Worm (Caenorhabditis elegans): ENCODE measurements around the gene srj-54.

Gene srj-54

DNA sequence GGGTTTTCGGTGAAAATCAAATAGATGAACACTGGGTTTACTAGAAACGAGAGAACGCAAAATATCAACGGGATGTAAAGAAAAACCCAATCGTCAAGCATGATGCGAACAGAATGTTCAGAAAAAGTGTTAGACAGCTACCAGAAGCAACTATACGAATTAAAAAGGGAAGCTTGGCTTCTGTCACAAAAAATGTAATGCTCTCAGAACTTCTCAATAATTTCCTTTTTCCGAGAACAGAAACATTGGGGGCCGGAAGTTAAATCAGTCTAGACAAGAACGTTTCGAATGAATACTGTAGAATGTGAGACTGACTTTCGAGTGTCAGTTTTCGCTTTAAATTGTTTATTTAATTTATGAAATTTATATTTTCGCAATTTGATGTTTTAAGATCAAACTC lies at the start of gene srj-54:
srj-54 (minus strand) TSS at position 101 of the 400 bp plus-strand sequence.
- TF ChIP-seq snpc-4 (tag; optimal IDR thresholded peaks at IDR 0.05) (no peak), mef-2 (tag; optimal IDR thresholded peaks at IDR 0.05) (no peak), nhr-85 (tag) (no peak)

DNA sequence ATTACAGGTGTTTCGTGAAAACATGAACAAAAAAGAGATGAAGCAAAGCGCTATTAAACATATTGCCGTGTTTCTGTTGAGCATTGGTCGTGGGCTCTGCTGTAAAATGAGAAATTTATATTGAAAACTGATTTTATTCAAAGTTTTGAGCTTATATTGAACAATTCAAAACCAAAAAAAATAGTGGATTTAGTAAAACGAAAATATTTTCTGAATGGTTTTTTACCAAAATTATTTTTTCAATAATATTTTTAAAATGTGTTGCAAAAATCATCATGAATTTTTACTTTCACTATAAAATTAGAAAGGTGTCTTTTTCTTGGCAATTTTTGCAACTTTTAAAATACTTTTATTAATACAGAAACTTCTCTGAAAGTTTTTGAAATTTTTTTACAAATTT lies 43.6 kb upstream of the srj-54 start, which contains the start of gene C31B8.7:
C31B8.7 (minus strand) TSS at position 101 of the 400 bp plus-strand sequence.
- TF ChIP-seq tbx-2 (tag; optimal IDR thresholded peaks at IDR 0.05) (no peak), ceh-88 (GFP tag; IDR thresholded peaks at IDR 0.05) (no peak), nhr-90 (tag; optimal IDR thresholded peaks at IDR 0.05; ENCODE audit: poor library complexity) (no peak)

DNA sequence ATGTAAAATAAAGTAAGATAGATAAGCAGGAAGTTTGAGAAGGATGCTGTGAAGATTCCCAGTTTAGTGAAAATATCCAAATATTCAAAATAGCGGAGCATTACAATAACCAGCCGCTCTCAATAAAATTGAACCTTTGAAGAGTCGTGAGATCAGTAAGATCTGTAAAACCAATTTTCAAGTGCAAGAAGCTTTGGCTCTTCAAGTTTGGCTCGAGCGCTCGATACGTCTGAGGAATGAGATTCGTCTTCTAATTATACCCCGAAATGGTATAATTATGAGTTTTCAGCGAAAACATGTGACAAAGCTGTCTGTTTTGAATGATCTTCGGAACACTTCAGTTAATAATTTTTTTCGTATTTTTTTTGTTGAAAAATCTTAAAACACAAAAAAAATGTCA lies 40.2 kb upstream of the srj-54 start, which contains the start of gene str-46:
str-46 (minus strand) TSS at position 101 of the 400 bp plus-strand sequence.
- no peak for TF ChIP-seq aha-1 (tag; optimal IDR thresholded peaks at IDR 0.05)
- TF ChIP-seq efl-1 (optimal IDR thresholded peaks at IDR 0.05), result no peak
- TF ChIP-seq efl-1 (GFP tag; optimal IDR thresholded peaks at IDR 0.05 in 1 of 2), result peak in 1 of 2 experiments; percentile 8
- TF ChIP-seq ztf-11 (tag; optimal IDR thresholded peaks at IDR 0.05), result no peak
- TF ChIP-seq mab-9 (GFP tag; IDR thresholded peaks at IDR 0.05), result no peak
- TF ChIP-seq C34B4.2 (tag; optimal IDR thresholded peaks at IDR 0.05), result no peak
- no peak for TF ChIP-seq nhr-47 (tag; optimal IDR thresholded peaks at IDR 0.05)
- TF ChIP-seq alr-1 (tag; optimal IDR thresholded peaks at IDR 0.05; ENCODE audit: borderline replicate concordance), result no peak

DNA sequence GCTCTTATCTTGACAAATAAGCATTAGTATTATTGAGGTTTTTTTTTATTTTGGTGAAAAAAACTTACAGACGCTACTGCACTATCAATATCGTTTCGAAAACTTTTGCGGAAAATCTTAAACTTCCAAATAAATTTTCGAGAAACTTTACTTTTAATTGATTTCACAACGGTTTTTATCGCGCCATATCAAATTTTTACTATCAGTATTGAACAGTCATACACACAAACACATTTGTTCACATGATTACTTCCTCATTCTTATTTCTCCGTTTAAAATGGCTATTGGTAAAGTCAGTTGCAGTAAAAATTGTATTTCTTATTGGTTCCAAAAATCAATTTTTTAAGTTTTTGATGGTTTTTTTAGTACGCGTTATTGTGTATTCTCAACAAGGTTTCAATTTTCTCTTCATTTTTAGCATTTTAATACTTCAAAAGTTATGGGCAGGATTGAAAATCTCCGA lies 36.6 kb upstream of the srj-54 start, which contains the start of gene pals-32:
pals-32 (plus strand) TSS at position 413 of the 463 bp plus-strand sequence.
- TF ChIP-seq elt-2 (tag; optimal IDR thresholded peaks at IDR 0.05) (peak; percentile 3), Y116A8C.19 (tag; optimal IDR thresholded peaks at IDR 0.05; ENCODE audit: borderline replicate concordance) (no peak), nhr-77 (tag; optimal IDR thresholded peaks at IDR 0.05) (no peak), aly-2 (tag; optimal IDR thresholded peaks at IDR 0.05) (no peak)

DNA sequence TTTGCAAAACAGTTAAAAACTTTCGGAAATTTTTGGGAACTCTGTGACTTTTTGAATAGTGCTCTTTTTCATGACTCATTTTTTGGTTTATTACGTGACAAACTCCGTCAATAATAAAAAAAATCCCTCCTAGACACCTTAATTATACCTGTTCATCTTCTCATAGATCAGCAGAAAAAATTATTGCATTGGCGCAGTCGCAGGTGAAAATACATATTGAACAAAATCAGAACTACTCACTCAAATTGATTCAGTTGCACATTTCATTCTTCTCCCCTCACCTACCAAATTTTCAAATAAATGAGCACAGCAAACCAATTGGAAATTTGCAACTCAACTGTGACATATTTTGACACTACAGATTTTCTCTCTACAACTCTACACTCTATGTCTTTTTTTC lies 33.3 kb upstream of the srj-54 start, which contains the start of gene srh-127:
srh-127 (plus strand) TSS at position 301 of the 400 bp plus-strand sequence.
- no peak for TF ChIP-seq skn-1 (tag; optimal IDR thresholded peaks at IDR 0.05)
- TF ChIP-seq efl-1 (optimal IDR thresholded peaks at IDR 0.05), result no peak
- TF ChIP-seq efl-1 (GFP tag; optimal IDR thresholded peaks at IDR 0.05 in 1 of 2), result peak in 1 of 2 experiments; percentile 17

DNA sequence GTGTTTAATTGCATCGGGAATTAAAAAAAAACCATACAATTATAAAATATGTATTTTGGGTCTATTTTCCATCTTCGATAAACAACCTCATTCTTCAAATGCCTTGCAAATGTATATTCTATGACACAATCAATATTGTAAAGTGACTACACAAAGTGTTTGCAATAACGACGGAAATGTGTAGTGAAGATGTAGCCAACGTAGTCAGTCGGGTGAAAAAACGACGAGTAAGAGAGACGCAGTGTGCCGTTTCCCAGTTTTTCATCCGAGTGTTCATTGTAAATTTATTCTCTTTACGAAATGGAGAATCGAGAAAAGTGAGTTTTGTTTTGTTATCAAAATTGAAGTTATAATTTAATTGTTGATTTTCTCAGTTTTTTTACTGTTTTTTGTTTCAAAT lies 32.3 kb upstream of the srj-54 start, which contains the start of gene F37B4.15:
F37B4.15 (plus strand) TSS at position 301 of the 400 bp plus-strand sequence.
- TF ChIP-seq C34B4.2 (tag; optimal IDR thresholded peaks at IDR 0.05) (no peak), efl-3 (GFP tag; optimal IDR thresholded peaks at IDR 0.05) (no peak), mab-9 (GFP tag; IDR thresholded peaks at IDR 0.05) (no peak), grh-1 (GFP tag; IDR thresholded peaks at IDR 0.05) (no peak), fkh-8 (tag; optimal IDR thresholded peaks at IDR 0.05) (no peak), ceh-82 (tag; optimal IDR thresholded peaks at IDR 0.05) (no peak), snu-23 (GFP tag; optimal IDR thresholded peaks at IDR 0.05) (no peak), ceh-63 (GFP tag; optimal IDR thresholded peaks at IDR 0.05) (no peak), unc-86 (tag; optimal IDR thresholded peaks at IDR 0.05) (no peak), skn-1 (tag; optimal IDR thresholded peaks at IDR 0.05) (no peak), F16B12.6 (tag; optimal IDR thresholded peaks at IDR 0.05) (no peak)

DNA sequence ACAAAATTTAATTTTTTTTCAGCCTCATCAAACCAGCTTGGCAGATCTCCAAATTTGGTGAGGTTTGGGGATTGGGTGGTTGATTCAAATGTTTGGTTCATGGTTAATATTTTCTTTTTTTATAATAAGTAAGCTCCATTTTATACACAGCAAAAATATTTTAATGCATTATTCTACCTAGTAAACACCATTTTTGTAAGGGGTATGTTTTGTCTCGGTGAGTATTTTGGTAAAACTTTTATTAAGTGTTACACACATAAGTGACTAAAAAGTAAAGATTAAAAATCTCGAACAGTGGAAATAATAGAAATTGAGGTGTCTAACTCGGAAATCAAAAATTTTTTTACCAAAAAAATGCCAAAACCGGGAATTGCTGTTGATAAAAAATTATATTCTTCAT lies 29.0 kb upstream of the srj-54 start, which contains the start of gene srw-4:
srw-4 (minus strand) TSS at position 101 of the 400 bp plus-strand sequence.
- TF ChIP-seq zag-1 (tag; optimal IDR thresholded peaks at IDR 0.05) (no peak), nhr-19 (GFP tag; conservative IDR thresholded peaks at IDR 0.05) (no peak), ztf-4 (tag; optimal IDR thresholded peaks at IDR 0.05) (no peak), dsc-1 (tag; optimal IDR thresholded peaks at IDR 0.05) (no peak), lin-35 (GFP tag; optimal IDR thresholded peaks at IDR 0.05) (no peak), nhr-47 (tag; optimal IDR thresholded peaks at IDR 0.05) (no peak)
